Fruit fly (Drosophila melanogaster) S2 (cell line): Measurements from ENCODE around the gene CG17239.

Source experiments
- CG8478 ChIP-seq: fragments of >200 bp; optimal IDR thresholded peaks from 2 replicates; lab custom pipeline; 2018
- CTCF ChIP-seq, 2 experiments: fragments of >200 bp; optimal IDR thresholded peaks; 2 replicates each; lab custom pipeline; 2018

The CG17239 gene

dm6 chr2L:2240493-2240892, 11.6 kb downstream of the CG17239 start, which contains the start of gene Tengl1:
TSS of gene Tengl1 (minus strand) at chr2L:2240593.
- no peak for TF ChIP-seq CG8478 (lab: Kevin White, UChicago)
- no peak for TF ChIP-seq CTCF (optimal IDR thresholded peaks at IDR 0.05; lab: Kevin White, UChicago)

- TF ChIP-seq CG8478 (lab: Kevin White, UChicago) = no peak
- no peak for TF ChIP-seq CTCF (optimal IDR thresholded peaks at IDR 0.05; lab: Kevin White, UChicago)
These were observed 12.9 kb downstream of the CG17239 start, which contains the start of gene Tengl2 for dm6 chr2L:2239284-2239683. TSS of gene Tengl2 (minus strand) at chr2L:2239384.

dm6 chr2L:2238151-2238550, 14.0 kb downstream of the CG17239 start, which contains the start of gene Tengl3:
TSS of gene Tengl3 (minus strand) at chr2L:2238251.
- TF ChIP-seq CTCF (optimal IDR thresholded peaks at IDR 0.05; lab: Kevin White, UChicago) = no peak
- TF ChIP-seq CG8478 (lab: Kevin White, UChicago) = no peak

dm6 chr2L:2236722-2237121, 15.4 kb downstream of the CG17239 start, which contains the start of gene Sec24CD:
TSS of gene Sec24CD (minus strand) at chr2L:2236844.
- TF ChIP-seq CTCF (optimal IDR thresholded peaks at IDR 0.05; lab: Kevin White, UChicago) (no peak), CG8478 (lab: Kevin White, UChicago) (no peak)

dm6 chr2L:2228179-2228849, 23.8 kb downstream of the CG17239 start:
- TF ChIP-seq CTCF (optimal IDR thresholded peaks at IDR 0.05; lab: Kevin White, UChicago) = no peak
- no peak for TF ChIP-seq CG8478 (lab: Kevin White, UChicago)

dm6 chr2L:2227316-2227715, 24.8 kb downstream of the CG17239 start:
- TF ChIP-seq CTCF (optimal IDR thresholded peaks at IDR 0.05; lab: Kevin White, UChicago) (no peak), CG8478 (lab: Kevin White, UChicago) (no peak)

- TF ChIP-seq CTCF (optimal IDR thresholded peaks at IDR 0.05; lab: Kevin White, UChicago) (no peak), CG8478 (lab: Kevin White, UChicago) (no peak)
These were observed 25.7 kb downstream of the CG17239 start, which contains the start of the genes CG15387 and sau for dm6 chr2L:2226259-2227121. TSS of gene CG15387 (minus strand) at chr2L:2226294. TSS of gene sau (plus strand) at chr2L:2226342.

- no peak for TF ChIP-seq CTCF (optimal IDR thresholded peaks at IDR 0.05; lab: Kevin White, UChicago)
- no peak for TF ChIP-seq CG8478 (lab: Kevin White, UChicago)
These were observed 29.8 kb downstream of the CG17239 start for dm6 chr2L:2222377-2222776.

dm6 chr2L:2221649-2222150, 30.4 kb downstream of the CG17239 start:
- TF ChIP-seq CTCF (optimal IDR thresholded peaks at IDR 0.05; lab: Kevin White, UChicago) (no peak), CG8478 (lab: Kevin White, UChicago) (no peak)

dm6 chr2L:2220573-2221332, 31.4 kb downstream of the CG17239 start, which contains the start of gene papi:
TSS of gene papi (plus strand) at chr2L:2220748.
- TF ChIP-seq CTCF (optimal IDR thresholded peaks at IDR 0.05; lab: Kevin White, UChicago) (no peak), CG8478 (lab: Kevin White, UChicago) (no peak)

- TF ChIP-seq CTCF (optimal IDR thresholded peaks at IDR 0.05; lab: Kevin White, UChicago) (no peak), CG8478 (lab: Kevin White, UChicago) (no peak)
These were observed 35.0 kb downstream of the CG17239 start, which contains the start of the genes CG15386, CG42371 and mio for dm6 chr2L:2217067-2217684. TSS of gene CG15386 (minus strand) at chr2L:2217246. TSS of gene CG42371 (minus strand) at chr2L:2217246. TSS of gene mio (plus strand) at chr2L:2217290.

dm6 chr2L:2216065-2216464, 36.1 kb downstream of the CG17239 start, which contains the start of gene daed:
TSS of gene daed (minus strand) at chr2L:2216311.
- TF ChIP-seq CTCF (optimal IDR thresholded peaks at IDR 0.05; lab: Kevin White, UChicago) = no peak
- no peak for TF ChIP-seq CG8478 (lab: Kevin White, UChicago)

- no peak for TF ChIP-seq CTCF (optimal IDR thresholded peaks at IDR 0.05; lab: Kevin White, UChicago)
- TF ChIP-seq CG8478 (lab: Kevin White, UChicago) = no peak
These were observed 38.1 kb downstream of the CG17239 start, which contains the start of the genes Uch and CG34174 for dm6 chr2L:2214004-2214403. TSS of gene Uch (minus strand) at chr2L:2214211. TSS of gene CG34174 (plus strand) at chr2L:2214266.
